Worm (Caenorhabditis elegans): Measurements from ENCODE around the gene C05D11.8.

The C05D11.8 gene

DNA sequence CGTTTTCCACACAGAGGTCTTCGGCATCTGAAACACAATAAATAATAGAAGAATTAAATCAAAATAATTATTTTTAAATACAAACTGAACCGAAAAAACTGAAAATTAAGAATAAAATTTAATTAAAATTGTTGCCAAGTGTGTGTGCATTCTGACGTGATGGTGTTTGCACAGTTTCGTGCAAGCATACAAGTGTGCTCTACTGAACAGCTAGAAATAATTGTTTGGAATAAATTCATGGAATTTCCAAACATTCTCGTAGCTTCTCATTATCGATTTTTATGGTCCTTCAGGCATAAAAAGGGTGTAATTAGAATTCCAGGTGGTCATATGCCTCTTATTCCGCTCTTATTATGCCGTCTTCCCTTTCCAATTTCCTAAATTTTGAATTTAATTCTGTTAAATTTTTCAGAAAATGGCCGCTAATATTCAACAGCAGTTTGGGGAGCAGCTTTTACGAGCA, 4.7 kb upstream of the C05D11.8 start, which contains the start of the genes mrps-17 and txdc-9 (continued):
- TF ChIP-seq ceh-79 (tag; optimal IDR thresholded peaks at IDR 0.05) (no peak), mcd-1 (GFP tag; IDR thresholded peaks at IDR 0.05) (peak; percentile 82), akir-1 (GFP tag; optimal IDR thresholded peaks at IDR 0.05) (no peak), dpff-1 (tag; optimal IDR thresholded peaks at IDR 0.05) (no peak), snpc-1.3 (tag; optimal IDR thresholded peaks at IDR 0.05; ENCODE audit: insufficient read depth) (peak; percentile 70), madf-3 (GFP tag; IDR thresholded peaks at IDR 0.05) (no peak), F52B5.7 (tag; optimal IDR thresholded peaks at IDR 0.05) (no peak), lir-1 (GFP tag; conservative IDR thresholded peaks at IDR 0.05) (no peak), egl-18 (GFP tag; IDR thresholded peaks at IDR 0.05) (no peak), atf-7 (tag; optimal IDR thresholded peaks at IDR 0.05) (no peak), T26A5.8 (tag; optimal IDR thresholded peaks at IDR 0.05) (no peak), F57A8.1 (GFP tag; optimal IDR thresholded peaks at IDR 0.05) (no peak), athp-1 (tag; optimal IDR thresholded peaks at IDR 0.05) (no peak), egl-44 (GFP tag; IDR thresholded peaks at IDR 0.05) (no peak), hlh-26 (GFP tag; conservative IDR thresholded peaks at IDR 0.05) (no peak), cebp-1 (GFP tag; IDR thresholded peaks at IDR 0.05) (no peak), cebp-1 (tag; optimal IDR thresholded peaks at IDR 0.05) (peak; percentile 48), zfh-2 (GFP tag; conservative IDR thresholded peaks at IDR 0.05) (no peak), Y67H2A.10 (GFP tag; conservative IDR thresholded peaks at IDR 0.05) (no peak), lsl-1 (GFP tag; optimal IDR thresholded peaks at IDR 0.05) (peak; percentile 48), ztf-25 (GFP tag; IDR thresholded peaks at IDR 0.05) (no peak), chd-7 (tag; optimal IDR thresholded peaks at IDR 0.05) (no peak), K11D2.4 (GFP tag; IDR thresholded peaks at IDR 0.05) (no peak), attf-5 (GFP tag; optimal IDR thresholded peaks at IDR 0.05) (peak; percentile 71), nhr-179 (tag; optimal IDR thresholded peaks at IDR 0.05) (no peak), T07F8.4 (tag; optimal IDR thresholded peaks at IDR 0.05) (no peak), lin-54 (GFP tag; optimal IDR thresholded peaks at IDR 0.05) (peak; percentile 42), ZK185.1 (tag; optimal IDR thresholded peaks at IDR 0.05; ENCODE audit: poor library complexity, severe bottlenecking) (peak; percentile 5), pha-4 (tag; optimal IDR thresholded peaks at IDR 0.05) (no peak), attf-3 (GFP tag; conservative IDR thresholded peaks at IDR 0.05) (no peak), ceh-58 (GFP tag; IDR thresholded peaks at IDR 0.05) (no peak), ccch-3 (GFP tag; optimal IDR thresholded peaks at IDR 0.05) (no peak), snpc-1.1 (tag; optimal IDR thresholded peaks at IDR 0.05; ENCODE audit: insufficient read depth) (peak; percentile 27), lin-40 (tag; optimal IDR thresholded peaks at IDR 0.05) (peak; percentile 33), ztf-26 (tag; optimal IDR thresholded peaks at IDR 0.05) (no peak), pbrm-1 (GFP tag; IDR thresholded peaks at IDR 0.05) (no peak), ztf-22 (GFP tag; optimal IDR thresholded peaks at IDR 0.05) (no peak), lin-35 (GFP tag; optimal IDR thresholded peaks at IDR 0.05) (peak in 1 of 3 experiments; percentile 67), tbp1 (GFP tag; optimal IDR thresholded peaks at IDR 0.05) (peak; percentile 53), bed-2 (GFP tag; IDR thresholded peaks at IDR 0.05) (no peak), dpl-1 (GFP tag; optimal IDR thresholded peaks at IDR 0.05) (peak; percentile 36), somi-1 (GFP tag; optimal IDR thresholded peaks at IDR 0.05) (no peak), F33H1.4 (GFP tag; IDR thresholded peaks at IDR 0.05) (peak; percentile 41; the same call in 1 of the 2 replicates), F39B2.1 (GFP tag; IDR thresholded peaks at IDR 0.05) (no peak), D2030.7 (GFP tag; IDR thresholded peaks at IDR 0.05) (0 out of 2 replicates have a peak, but pooled peaks have one; percentile 19)
